Worm (Caenorhabditis elegans) whole organism, young adult: ENCODE measurements around the gene prp-19.

Source experiments
- K11D2.4 ChIP-seq: fragments of 200-800 bp; sonication (Bioruptor generic); IDR thresholded peaks from 2 replicates; pipeline ENCODE4 v1.3.6; 2022; ENCODE audit warnings: missing genetic modification reagents, missing genetic modification characterization, missing compliant biosample characterization
- Y53G8AR.9 ChIP-seq: fragments of 200-800 bp; sonication (Bioruptor generic); conservative IDR thresholded peaks from 2 replicates; pipeline ENCODE4 v1.3.6; 2022; ENCODE audit warnings: missing genetic modification reagents, missing genetic modification characterization, missing compliant biosample characterization
- hlh-12 ChIP-seq: sonication (generic microtip); optimal IDR thresholded peaks from 2 replicates; lab custom pipeline; 2016; ENCODE audit warnings: missing genetic modification characterization, missing compliant biosample characterization
- lin-26 ChIP-seq: fragments of 200-800 bp; sonication (Bioruptor generic); IDR thresholded peaks from 2 replicates; pipeline ENCODE4 v1.3.6; 2022; ENCODE audit warnings: missing genetic modification reagents, missing genetic modification characterization, missing compliant biosample characterization
- pha-4 ChIP-seq: fragments of 150-350 bp; sonication (generic microtip); optimal IDR thresholded peaks from 2 replicates; lab custom pipeline; 2014; ENCODE audit warnings: missing biosample characterization, missing genetic modification reagents, missing genetic modification characterization
- rec-8 ChIP-seq, 2 experiments: sonication (generic microtip); optimal IDR thresholded peaks; 2 replicates each; lab custom pipeline; 2016; ENCODE audit warnings: mild to moderate bottlenecking in 2 of 2, missing genetic modification characterization in 2 of 2, missing genetic modification reagents in 2 of 2, missing genotype in 2 of 2, missing biosample characterization in 1 of 2, missing compliant biosample characterization in 1 of 2, moderate library complexity in 1 of 2
- sdz-38 ChIP-seq: sonication (generic microtip); optimal IDR thresholded peaks from 2 replicates; lab custom pipeline; 2016; ENCODE audit warnings: missing genotype, missing genetic modification characterization, missing compliant biosample characterization
- snpc-4 ChIP-seq, 5 experiments: fragments of 150-350 bp in 1 of 5; sonication (generic microtip) in 4 of 5; optimal IDR thresholded peaks; 2 replicates each; lab custom pipeline; 2014 to 2018; ENCODE audit warnings: missing genetic modification characterization in 5 of 5, missing biosample characterization in 3 of 5, antibody characterized with exemption in 2 of 5, mild to moderate bottlenecking in 2 of 5, missing compliant biosample characterization in 2 of 5, missing genotype in 2 of 5, moderate library complexity in 2 of 5, missing genetic modification reagents in 1 of 5

DNA sequence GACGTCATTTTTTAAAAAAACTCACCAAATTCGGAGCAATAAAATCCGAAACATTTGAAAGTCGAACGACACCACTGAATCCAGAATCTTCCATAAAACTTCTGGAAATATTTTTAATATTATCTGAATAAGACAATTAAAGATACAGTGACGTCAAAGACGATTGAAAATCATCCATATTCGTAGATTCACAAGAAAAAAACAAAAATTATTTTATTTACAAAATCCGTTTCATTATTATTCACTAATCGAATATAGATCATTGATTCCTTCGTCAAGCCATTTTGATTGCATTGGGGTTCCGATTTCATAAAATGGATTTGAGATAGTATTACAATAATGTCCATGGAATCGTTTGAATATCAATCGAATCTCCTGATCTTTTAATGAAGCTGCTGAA lies 13.2 kb downstream of the prp-19 start, which contains the start of gene oxy-4:
- TF ChIP-seq K11D2.4 (GFP tag; lab: Robert Waterston, UW) (no peak), sdz-38 (tag; lab: Kevin White, UChicago) (no peak), lin-26 (GFP tag; lab: Robert Waterston, UW) (no peak), hlh-12 (no peak), snpc-4 (GFP tag; optimal IDR thresholded peaks at IDR 0.05; lab: Kevin White, UChicago) (no peak), snpc-4 (tag; optimal IDR thresholded peaks at IDR 0.05; lab: Kevin White, UChicago) (no peak), Y53G8AR.9 (GFP tag; lab: Robert Waterston, UW) (no peak), rec-8 (tag; optimal IDR thresholded peaks at IDR 0.05; lab: Kevin White, UChicago) (no peak), pha-4 (tag; lab: Kevin White, UChicago) (no peak)
